Fruit fly (Drosophila melanogaster) whole organism, embryonic: ENCODE measurements around the gene dyl.

Experiments
- Adf1 ChIP-seq: fragments of 200-800 bp; sonication (Bioruptor generic); IDR thresholded peaks from 2 replicates; pipeline ENCODE4 v1.3.6; 2022; ENCODE audit warnings: missing biosample characterization, missing genetic modification characterization
- Atf3 ChIP-seq: fragments of 200-800 bp; sonication (Bioruptor generic); optimal IDR thresholded peaks from 3 replicates; lab custom pipeline; 2016; ENCODE audit warnings: missing biosample characterization, missing genetic modification characterization
- B-H2 ChIP-seq: fragments of 200-800 bp; sonication (Bioruptor generic); optimal IDR thresholded peaks from 2 replicates; lab custom pipeline; 2018; ENCODE audit warnings: missing biosample characterization, mild to moderate bottlenecking, missing genetic modification characterization
- Blimp-1 ChIP-seq: fragments of 200-800 bp; sonication (Bioruptor generic); optimal IDR thresholded peaks from 3 replicates; lab custom pipeline; 2018; ENCODE audit warnings: missing biosample characterization, missing genetic modification characterization, mild to moderate bottlenecking, moderate library complexity, missing genetic modification reagents
- BtbVII ChIP-seq: fragments of 200-800 bp; sonication (Bioruptor generic); optimal IDR thresholded peaks from 3 replicates; lab custom pipeline; 2017; ENCODE audit warnings: missing biosample characterization, mild to moderate bottlenecking, missing genetic modification characterization
- CG1024 ChIP-seq: fragments of 200-800 bp; sonication (Bioruptor generic); IDR thresholded peaks from 2 replicates; pipeline ENCODE4 v1.3.6; 2022; ENCODE audit warnings: missing biosample characterization, missing genetic modification characterization
- CG10366 ChIP-seq: fragments of 200-800 bp; sonication (Bioruptor generic); IDR thresholded peaks from 2 replicates; pipeline ENCODE4 v1.3.6; 2022; ENCODE audit warnings: missing biosample characterization, missing genetic modification characterization
- CG11696 ChIP-seq: fragments of 200-800 bp; sonication (Bioruptor generic); IDR thresholded peaks from 2 replicates; pipeline ENCODE4 v1.3.6; 2022; ENCODE audit warnings: missing biosample characterization, missing genetic modification characterization
- CG12155 ChIP-seq: fragments of 200-800 bp; sonication (Bioruptor generic); optimal IDR thresholded peaks from 3 replicates; lab custom pipeline; 2016; ENCODE audit warnings: missing biosample characterization, missing genetic modification characterization
- CG14860 ChIP-seq: fragments of 200-800 bp; sonication (Bioruptor generic); IDR thresholded peaks from 3 replicates; pipeline ENCODE4 v1.3.6; 2022; ENCODE audit warnings: missing biosample characterization, missing genetic modification characterization; ENCODE audit not compliant: partially characterized antibody
- CG14965 ChIP-seq: fragments of 200-800 bp; sonication (Bioruptor generic); optimal IDR thresholded peaks from 2 replicates; lab custom pipeline; 2016; ENCODE audit warnings: missing biosample characterization, missing genetic modification characterization, borderline replicate concordance
- CG1602 ChIP-seq: fragments of 200-800 bp; sonication (Bioruptor generic); optimal IDR thresholded peaks from 3 replicates; lab custom pipeline; 2016; ENCODE audit warnings: missing biosample characterization, missing genetic modification characterization
- CG17186 ChIP-seq: fragments of 200-800 bp; sonication (Bioruptor generic); optimal IDR thresholded peaks from 3 replicates; lab custom pipeline; 2017; ENCODE audit warnings: missing biosample characterization, missing genetic modification reagents, missing genetic modification characterization
- CG1832 ChIP-seq: fragments of 200-800 bp; sonication (Bioruptor generic); optimal IDR thresholded peaks from 2 replicates; lab custom pipeline; 2017; ENCODE audit warnings: missing biosample characterization, mild to moderate bottlenecking, missing genetic modification characterization, inconsistent platforms
- CG2202 ChIP-seq: fragments of 200-800 bp; sonication (Bioruptor generic); optimal IDR thresholded peaks from 2 replicates; lab custom pipeline; 2018; ENCODE audit warnings: missing biosample characterization, mild to moderate bottlenecking, missing genetic modification characterization
- CG31224 ChIP-seq: fragments of 200-800 bp; sonication (Bioruptor generic); IDR thresholded peaks from 2 replicates; pipeline ENCODE4 v1.3.6; 2022; ENCODE audit warnings: missing biosample characterization, missing genetic modification characterization
- CG3163 ChIP-seq: fragments of 200-800 bp; sonication (Bioruptor generic); optimal IDR thresholded peaks from 3 replicates; lab custom pipeline; 2016; ENCODE audit warnings: missing biosample characterization, missing genetic modification characterization
- CG3281 ChIP-seq: fragments of 200-800 bp; sonication (Bioruptor generic); optimal IDR thresholded peaks from 3 replicates; lab custom pipeline; 2017; ENCODE audit warnings: missing biosample characterization, mild to moderate bottlenecking, missing genetic modification characterization
- CG3995 ChIP-seq: fragments of 200-800 bp; sonication (Bioruptor generic); optimal IDR thresholded peaks from 3 replicates; lab custom pipeline; 2016; ENCODE audit warnings: missing biosample characterization, missing genetic modification characterization
- CG4820 ChIP-seq: fragments of 200-800 bp; sonication (Bioruptor generic); optimal IDR thresholded peaks from 3 replicates; lab custom pipeline; 2016; ENCODE audit warnings: missing biosample characterization, missing genetic modification characterization
- CG4854 ChIP-seq: fragments of 200-800 bp; sonication (Bioruptor generic); optimal IDR thresholded peaks from 2 replicates; lab custom pipeline; 2016; ENCODE audit warnings: missing biosample characterization, missing genetic modification characterization, inconsistent platforms
- CG6689 ChIP-seq: fragments of 200-800 bp; sonication (Bioruptor generic); IDR thresholded peaks from 2 replicates; pipeline ENCODE4 v1.3.6; 2022; ENCODE audit warnings: missing biosample characterization, missing genetic modification characterization
- CG8281 ChIP-seq: fragments of 200-800 bp; sonication (Bioruptor generic); optimal IDR thresholded peaks from 2 replicates; lab custom pipeline; 2018; ENCODE audit warnings: missing biosample characterization, mild to moderate bottlenecking, missing genetic modification characterization, moderate library complexity
- CG9727 ChIP-seq: fragments of 200-800 bp; sonication (Bioruptor generic); optimal IDR thresholded peaks from 3 replicates; lab custom pipeline; 2017; ENCODE audit warnings: missing biosample characterization, mild to moderate bottlenecking, missing genetic modification characterization
- CHES-1-like ChIP-seq: fragments of 200-800 bp; sonication (Bioruptor generic); optimal IDR thresholded peaks from 2 replicates; lab custom pipeline; 2016; ENCODE audit warnings: missing biosample characterization, missing genetic modification characterization
- Camta ChIP-seq: fragments of 200-800 bp; sonication (Bioruptor generic); optimal IDR thresholded peaks from 2 replicates; lab custom pipeline; 2016; ENCODE audit warnings: missing biosample characterization, missing genetic modification characterization
- CrebB ChIP-seq: fragments of 200-800 bp; sonication (Bioruptor generic); optimal IDR thresholded peaks from 3 replicates; lab custom pipeline; 2018; ENCODE audit warnings: missing biosample characterization, mild to moderate bottlenecking, missing genetic modification characterization
- Dbx ChIP-seq: fragments of 200-800 bp; sonication (Bioruptor generic); IDR thresholded peaks from 3 replicates; pipeline ENCODE4 v1.3.6; 2022; ENCODE audit warnings: missing biosample characterization, missing genetic modification characterization
- E2f2 ChIP-seq: fragments of 200-800 bp; sonication (Bioruptor generic); IDR thresholded peaks from 2 replicates; pipeline ENCODE4 v1.3.6; 2022; ENCODE audit warnings: missing biosample characterization, missing genetic modification characterization
- Elba2 ChIP-seq: fragments of 200-800 bp; sonication (Bioruptor generic); optimal IDR thresholded peaks from 3 replicates; lab custom pipeline; 2016; ENCODE audit warnings: missing biosample characterization, missing genetic modification characterization
- Fer3 ChIP-seq: fragments of 200-800 bp; sonication (Bioruptor generic); optimal IDR thresholded peaks from 2 replicates; lab custom pipeline; 2018; ENCODE audit warnings: missing biosample characterization, mild to moderate bottlenecking, missing genetic modification characterization, moderate library complexity
- GATAe ChIP-seq: fragments of 200-800 bp; sonication (Bioruptor generic); conservative IDR thresholded peaks from 2 replicates; pipeline ENCODE4 v1.3.6; 2022; ENCODE audit warnings: missing biosample characterization, missing genetic modification characterization
- Hr39 ChIP-seq: fragments of >200 bp; optimal IDR thresholded peaks from 2 replicates; lab custom pipeline; 2017
- Vsx1 ChIP-seq: fragments of 200-800 bp; sonication (Bioruptor generic); optimal IDR thresholded peaks from 2 replicates; lab custom pipeline; 2017; ENCODE audit warnings: missing biosample characterization, mild to moderate bottlenecking, missing genetic modification characterization, missing genetic modification reagents
- ash1 ChIP-seq: fragments of 200-800 bp; sonication (Bioruptor generic); optimal IDR thresholded peaks from 2 replicates; lab custom pipeline; 2018; ENCODE audit warnings: missing biosample characterization, mild to moderate bottlenecking, missing genetic modification characterization
- dysf ChIP-seq: fragments of 200-800 bp; sonication (Bioruptor generic); IDR thresholded peaks from 3 replicates; pipeline ENCODE4 v1.3.6; 2022; ENCODE audit warnings: missing biosample characterization, missing genetic modification characterization
- exex ChIP-seq: fragments of 200-800 bp; sonication (Bioruptor generic); optimal IDR thresholded peaks from 4 replicates; lab custom pipeline; 2018; ENCODE audit warnings: missing biosample characterization, mild to moderate bottlenecking, missing genetic modification characterization, moderate library complexity
- eyg ChIP-seq: fragments of 200-800 bp; sonication (Bioruptor generic); optimal IDR thresholded peaks from 3 replicates; lab custom pipeline; 2016; ENCODE audit warnings: missing biosample characterization, missing genetic modification characterization
- fu2 ChIP-seq: fragments of 200-800 bp; sonication (Bioruptor generic); optimal IDR thresholded peaks from 2 replicates; lab custom pipeline; 2016; ENCODE audit warnings: missing biosample characterization, missing genetic modification characterization
- gsb ChIP-seq: fragments of 200-800 bp; sonication (Bioruptor generic); IDR thresholded peaks from 2 replicates; pipeline ENCODE4 v1.3.6; 2022; ENCODE audit warnings: missing biosample characterization, missing genetic modification characterization
- hbn ChIP-seq: fragments of 200-800 bp; sonication (Bioruptor generic); IDR thresholded peaks from 2 replicates; pipeline ENCODE4 v1.3.6; 2022; ENCODE audit warnings: missing biosample characterization, missing genetic modification characterization; ENCODE audit not compliant: partially characterized antibody
- ind ChIP-seq: fragments of 200-800 bp; sonication (Bioruptor generic); optimal IDR thresholded peaks from 3 replicates; lab custom pipeline; 2016; ENCODE audit warnings: missing biosample characterization, missing genetic modification characterization
- lov ChIP-seq, 2 experiments: fragments of 200-800 bp in 1 of 2; fragments of >200 bp in 1 of 2; sonication (Bioruptor generic) in 1 of 2; IDR thresholded peaks in 1 of 2; optimal IDR thresholded peaks in 1 of 2; 2 replicates in 1 of 2; 3 replicates in 1 of 2; pipeline versions ENCODE4 v1.3.6 to Lab custom; 2017 to 2022; ENCODE audit warnings: missing biosample characterization in 1 of 2, missing genetic modification characterization in 1 of 2
- pan ChIP-seq, 4 experiments: fragments of >200 bp in 3 of 4; fragments of 200-800 bp in 1 of 4; sonication (Bioruptor generic) in 1 of 4; optimal IDR thresholded peaks in 3 of 4; IDR thresholded peaks in 1 of 4; 2 replicates each; pipeline versions ENCODE4 v1.3.6 to Lab custom; 2017 to 2022; ENCODE audit warnings: missing biosample characterization in 2 of 4, missing genetic modification characterization in 2 of 4, mixed read lengths in 1 of 4
- phol ChIP-seq: fragments of 200-800 bp; sonication (Bioruptor generic); optimal IDR thresholded peaks from 3 replicates; lab custom pipeline; 2018; ENCODE audit warnings: missing biosample characterization, mild to moderate bottlenecking, missing genetic modification characterization, moderate library complexity
- row ChIP-seq: fragments of 200-800 bp; sonication (Bioruptor generic); IDR thresholded peaks from 3 replicates; pipeline ENCODE4 v1.3.6; 2022; ENCODE audit warnings: missing biosample characterization, missing genetic modification characterization
- schlank ChIP-seq: fragments of 200-800 bp; sonication (Bioruptor generic); optimal IDR thresholded peaks from 2 replicates; lab custom pipeline; 2018; ENCODE audit warnings: missing biosample characterization, mild to moderate bottlenecking, missing genetic modification characterization
- stc ChIP-seq: fragments of 200-800 bp; sonication (Bioruptor generic); IDR thresholded peaks from 2 replicates; pipeline ENCODE4 v1.3.6; 2022; ENCODE audit warnings: missing biosample characterization, missing genetic modification characterization
- tgo ChIP-seq: fragments of 200-800 bp; sonication (Bioruptor generic); IDR thresholded peaks from 3 replicates; pipeline ENCODE4 v1.3.6; 2022; ENCODE audit warnings: missing biosample characterization, missing genetic modification characterization

dyl gene

dm6 chr3L:4318677-4319580 lies 11.4 kb upstream of the dyl start, which contains the start of gene PMP34 (continued):
- TF ChIP-seq Dbx (GFP tag; lab: Robert Waterston, UW) (0 out of 3 replicates have a peak, but pooled peaks have one; percentile 18), ash1 (no peak), row (GFP tag; lab: Robert Waterston, UW) (no peak), CG14860 (GFP tag; lab: Robert Waterston, UW) (no peak), BtbVII (no peak), CrebB (tag; lab: Kevin White, UChicago) (no peak), B-H2 (no peak), CG3281 (GFP tag; lab: Kevin White, UChicago) (no peak), CG2202 (no peak), schlank (tag; lab: Kevin White, UChicago) (no peak), gsb (GFP tag; lab: Robert Waterston, UW) (no peak), Blimp-1 (no peak), CG1602 (GFP tag; lab: Kevin White, UChicago) (no peak), exex (tag; lab: Kevin White, UChicago) (peak; percentile 70), Atf3 (GFP tag; lab: Kevin White, UChicago) (no peak), CG14965 (GFP tag; lab: Kevin White, UChicago) (no peak), CG31224 (GFP tag; lab: Robert Waterston, UW) (no peak), CG4820 (GFP tag; lab: Kevin White, UChicago) (no peak), Fer3 (no peak), lov (optimal IDR thresholded peaks at IDR 0.05; lab: Kevin White, UChicago) (no peak), lov (GFP tag; IDR thresholded peaks at IDR 0.05; lab: Robert Waterston, UW) (no peak), CG9727 (GFP tag; lab: Kevin White, UChicago) (no peak), Hr39 (lab: Kevin White, UChicago) (no peak), CG4854 (GFP tag; lab: Kevin White, UChicago) (no peak), CG8281 (tag; lab: Kevin White, UChicago) (no peak), hbn (GFP tag; lab: Robert Waterston, UW) (no peak), CG1024 (GFP tag; lab: Robert Waterston, UW) (no peak), pan (optimal IDR thresholded peaks at IDR 0.05; lab: Kevin White, UChicago) (no peak), pan (GFP tag; optimal IDR thresholded peaks at IDR 0.05 in 1 of 2, IDR thresholded peaks at IDR 0.05 in 1 of 2) (no peak), CG10366 (GFP tag; lab: Robert Waterston, UW) (no peak), ind (GFP tag; lab: Kevin White, UChicago) (no peak), CG6689 (GFP tag; lab: Robert Waterston, UW) (no peak), CG1832 (GFP tag; lab: Kevin White, UChicago) (no peak), CG11696 (GFP tag; lab: Robert Waterston, UW) (no peak), Vsx1 (GFP tag; lab: Kevin White, UChicago) (peak; percentile 34), CG12155 (GFP tag; lab: Kevin White, UChicago) (no peak), fu2 (GFP tag; lab: Kevin White, UChicago) (no peak), Camta (no peak), stc (no peak), tgo (GFP tag; lab: Robert Waterston, UW) (no peak), dysf (GFP tag; lab: Robert Waterston, UW) (no peak), CG3163 (GFP tag; lab: Kevin White, UChicago) (no peak), eyg (GFP tag; lab: Kevin White, UChicago) (no peak), phol (no peak), E2f2 (peak; percentile 11; the same call in 1 of the 2 replicates), Elba2 (GFP tag; lab: Kevin White, UChicago) (no peak), CG3995 (GFP tag; lab: Kevin White, UChicago) (no peak), CG17186 (GFP tag; lab: Kevin White, UChicago) (no peak), GATAe (GFP tag; lab: Robert Waterston, UW) (peak; percentile 57; the same call in 1 of the 2 replicates), Adf1 (GFP tag; lab: Robert Waterston, UW) (peak; percentile 76; the same call in 1 of the 2 replicates), CHES-1-like (GFP tag; lab: Kevin White, UChicago) (peak; percentile 20)
